Worm (Caenorhabditis elegans) whole organism, midembryonic: Measurements from ENCODE around the gene F37C12.14.

ENCODE experiments used
- T22C8.4 ChIP-seq: fragments of 200-800 bp; sonication (Bioruptor generic); IDR thresholded peaks from 2 replicates; pipeline ENCODE4 v1.3.6; 2022; ENCODE audit warnings: missing genetic modification characterization, missing compliant biosample characterization
- cog-1 ChIP-seq: sonication (generic microtip); optimal IDR thresholded peaks from 2 replicates; lab custom pipeline; 2016; ENCODE audit warnings: missing genetic modification characterization, missing compliant biosample characterization
- flt-1 ChIP-seq: fragments of 200-800 bp; sonication (Bioruptor generic); IDR thresholded peaks from 2 replicates; pipeline ENCODE4 v1.3.6; 2022; ENCODE audit warnings: missing genetic modification characterization, missing compliant biosample characterization
- klf-2 ChIP-seq: fragments of 200-800 bp; sonication (Bioruptor generic); conservative IDR thresholded peaks from 2 replicates; pipeline ENCODE4 v1.3.6; 2022; ENCODE audit warnings: missing genetic modification reagents, missing genetic modification characterization, missing compliant biosample characterization
- med-1 ChIP-seq: sonication (generic microtip); optimal IDR thresholded peaks from 2 replicates; lab custom pipeline; 2017; ENCODE audit warnings: missing genetic modification characterization, mild to moderate bottlenecking, missing compliant biosample characterization, antibody characterized with exemption, missing genetic modification reagents; ENCODE audit not compliant: insufficient read depth
- ref-1 ChIP-seq: fragments of 200-800 bp; sonication (Bioruptor generic); conservative IDR thresholded peaks from 2 replicates; pipeline ENCODE4 v1.3.6; 2022; ENCODE audit warnings: missing genetic modification reagents, missing genetic modification characterization, missing compliant biosample characterization
- tab-1 ChIP-seq: fragments of 200-800 bp; sonication (Bioruptor generic); IDR thresholded peaks from 2 replicates; pipeline ENCODE4 v1.3.6; 2022; ENCODE audit warnings: missing genetic modification characterization, missing compliant biosample characterization
- ztf-23 ChIP-seq: fragments of 200-800 bp; sonication (Bioruptor generic); IDR thresholded peaks from 2 replicates; pipeline ENCODE4 v1.3.6; 2022; ENCODE audit warnings: missing genetic modification reagents, missing genetic modification characterization, missing compliant biosample characterization
- ztf-29 ChIP-seq: fragments of 200-800 bp; sonication (Bioruptor generic); IDR thresholded peaks from 2 replicates; pipeline ENCODE4 v1.3.6; 2022; ENCODE audit warnings: missing genetic modification reagents, missing genetic modification characterization, missing compliant biosample characterization

DNA sequence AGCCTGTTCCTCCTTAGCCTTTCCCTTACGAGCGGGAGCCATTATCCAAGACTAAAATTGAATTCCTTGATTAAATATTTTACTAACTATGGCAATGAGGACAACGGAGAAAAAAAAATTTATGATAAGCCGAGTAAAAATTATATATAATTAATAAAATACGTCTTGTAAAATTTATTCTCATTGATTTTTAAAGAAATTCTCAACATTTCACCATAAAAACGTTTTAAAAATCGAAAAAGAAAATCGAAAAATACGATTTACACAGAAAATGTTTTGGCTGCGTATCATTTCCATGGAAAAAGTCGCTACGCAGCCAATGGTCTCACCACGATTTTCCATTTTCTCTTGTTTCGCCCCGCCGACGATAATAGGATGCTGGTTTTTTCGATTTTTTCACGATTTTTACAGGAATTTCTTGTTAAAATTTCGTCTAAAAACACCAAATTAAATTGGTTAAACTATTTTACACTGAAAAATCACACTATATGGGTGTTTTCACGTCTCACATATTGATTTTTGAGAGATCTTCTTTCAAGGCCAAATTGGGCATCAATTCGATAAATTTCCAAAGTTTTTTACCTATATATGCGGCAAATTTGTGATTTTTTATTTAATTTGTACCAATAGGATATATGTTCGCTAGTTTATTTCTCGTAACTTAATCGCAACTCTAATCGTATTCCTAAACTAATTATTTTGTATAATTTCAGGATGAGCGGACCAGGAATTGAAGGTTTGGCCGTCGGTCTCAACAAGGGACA lies 5.7 kb downstream of the F37C12.14 start, which contains the start of the genes rps-14 and rpl-36:
- TF ChIP-seq flt-1 (GFP tag; lab: Robert Waterston, UW) (no peak), ztf-29 (GFP tag; lab: Robert Waterston, UW) (no peak), ref-1 (GFP tag; lab: Robert Waterston, UW) (no peak), klf-2 (no peak), ztf-23 (peak; percentile 79), cog-1 (tag; lab: Kevin White, UChicago) (peak; percentile 76), tab-1 (GFP tag; lab: Robert Waterston, UW) (no peak), T22C8.4 (GFP tag; lab: Robert Waterston, UW) (no peak), med-1 (GFP tag; lab: Kevin White, UChicago) (no peak)
